Worm (Caenorhabditis elegans): Measurements from ENCODE around the gene srx-115.

DNA sequence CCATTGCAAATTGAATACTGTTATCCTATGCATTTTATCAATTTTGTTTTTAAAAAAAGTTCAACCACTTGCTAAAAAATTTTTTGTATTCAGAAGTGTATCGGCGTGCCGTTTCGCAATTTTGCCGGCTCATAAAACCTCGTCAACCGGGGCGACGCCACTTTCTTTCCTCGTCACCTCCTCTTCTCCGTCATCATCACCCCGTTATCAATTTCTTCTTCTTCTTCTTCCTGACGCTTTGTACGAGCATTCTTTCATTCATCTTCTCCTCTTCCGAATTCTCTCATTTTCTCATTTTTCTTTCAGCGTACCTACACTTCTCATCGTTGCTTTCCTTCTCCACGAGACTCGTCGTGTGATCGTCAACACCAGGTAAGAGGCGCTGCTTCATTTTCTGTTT, 14.5 kb downstream of the srx-115 start, which contains the start of gene sup-37:
- TF ChIP-seq ceh-16 (tag; optimal IDR thresholded peaks at IDR 0.05) (no peak), elt-3 (tag; optimal IDR thresholded peaks at IDR 0.05) (no peak), zag-1 (tag; optimal IDR thresholded peaks at IDR 0.05) (no peak), egl-27 (tag; optimal IDR thresholded peaks at IDR 0.05) (no peak)

Measured in whole organism, L2 larva.